Worm (Caenorhabditis elegans) whole organism, L3 larva: Measurements from ENCODE around the gene F42F12.4.
"Not testable (repeated sequence)": the region's sequence is repeated elsewhere in the genome, so short reads cannot be mapped to it uniquely, and the experiment has no call there.

Source experiments
- ZK546.5 ChIP-seq: sonication (generic microtip); optimal IDR thresholded peaks from 2 replicates; lab custom pipeline; 2017; ENCODE audit warnings: missing biosample characterization, missing genetic modification characterization
- aly-2 ChIP-seq: fragments of 150-350 bp; optimal IDR thresholded peaks from 2 replicates; lab custom pipeline; 2014; ENCODE audit warnings: missing biosample characterization, missing genetic modification characterization
- ama-1 ChIP-seq: fragments of 150-350 bp; optimal IDR thresholded peaks from 2 replicates; lab custom pipeline; 2018
- ceh-28 ChIP-seq: fragments of 150-350 bp; optimal IDR thresholded peaks from 2 replicates; lab custom pipeline; 2014; ENCODE audit warnings: missing biosample characterization, missing genetic modification reagents, missing genetic modification characterization
- ceh-82 ChIP-seq: fragments of 150-350 bp; optimal IDR thresholded peaks from 2 replicates; lab custom pipeline; 2014; ENCODE audit warnings: missing biosample characterization, missing genetic modification characterization
- ceh-9 ChIP-seq: sonication (generic microtip); optimal IDR thresholded peaks from 2 replicates; lab custom pipeline; 2018; ENCODE audit warnings: missing biosample characterization, missing genetic modification characterization
- daf-12 ChIP-seq: fragments of 150-350 bp; optimal IDR thresholded peaks from 2 replicates; lab custom pipeline; 2014; ENCODE audit warnings: missing biosample characterization, missing genetic modification reagents, missing genetic modification characterization
- elt-1 ChIP-seq: fragments of 150-350 bp; optimal IDR thresholded peaks from 2 replicates; lab custom pipeline; 2014; ENCODE audit warnings: missing biosample characterization, missing genetic modification characterization
- fkh-2 ChIP-seq: fragments of 150-350 bp; optimal IDR thresholded peaks from 2 replicates; lab custom pipeline; 2014; ENCODE audit warnings: missing biosample characterization, missing genetic modification reagents, missing genetic modification characterization
- fos-1 ChIP-seq: fragments of 150-350 bp; optimal IDR thresholded peaks from 2 replicates; lab custom pipeline; 2014; ENCODE audit warnings: missing biosample characterization, missing genetic modification characterization
- jun-1 ChIP-seq: fragments of 150-350 bp; optimal IDR thresholded peaks from 2 replicates; lab custom pipeline; 2014; ENCODE audit warnings: missing biosample characterization, missing genetic modification reagents, missing genetic modification characterization
- lsy-12 ChIP-seq: sonication (generic microtip); optimal IDR thresholded peaks from 2 replicates; lab custom pipeline; 2016; ENCODE audit warnings: mild to moderate bottlenecking, missing genetic modification characterization, missing compliant biosample characterization
- mdl-1 ChIP-seq: fragments of 150-350 bp; optimal IDR thresholded peaks from 2 replicates; lab custom pipeline; 2014; ENCODE audit warnings: missing biosample characterization, missing genetic modification characterization
- mml-1 ChIP-seq: fragments of 150-350 bp; sonication (generic microtip); optimal IDR thresholded peaks from 3 replicates; lab custom pipeline; 2014; ENCODE audit warnings: missing biosample characterization, missing genetic modification characterization
- nhr-12 ChIP-seq: fragments of 150-350 bp; optimal IDR thresholded peaks from 2 replicates; lab custom pipeline; 2014; ENCODE audit warnings: missing biosample characterization, missing genetic modification characterization
- nhr-25 ChIP-seq: sonication (generic microtip); optimal IDR thresholded peaks from 2 replicates; lab custom pipeline; 2017; ENCODE audit warnings: missing biosample characterization, missing genetic modification characterization
- nhr-67 ChIP-seq: fragments of 150-350 bp; optimal IDR thresholded peaks from 2 replicates; lab custom pipeline; 2014; ENCODE audit warnings: missing biosample characterization, missing genetic modification characterization
- nhr-76 ChIP-seq: fragments of 150-350 bp; sonication (generic microtip); optimal IDR thresholded peaks from 5 replicates; lab custom pipeline; 2014; ENCODE audit warnings: missing biosample characterization, missing genetic modification characterization
- tbx-2 ChIP-seq: sonication (generic microtip); optimal IDR thresholded peaks from 2 replicates; lab custom pipeline; 2016; ENCODE audit warnings: mild to moderate bottlenecking, missing genetic modification characterization, missing compliant biosample characterization
- unc-39 ChIP-seq: sonication (generic microtip); optimal IDR thresholded peaks from 4 replicates; lab custom pipeline; 2017; ENCODE audit warnings: missing biosample characterization, missing genetic modification characterization
- zag-1 ChIP-seq: fragments of 150-350 bp; optimal IDR thresholded peaks from 2 replicates; lab custom pipeline; 2014; ENCODE audit warnings: missing biosample characterization, missing genetic modification characterization
- ztf-11 ChIP-seq: fragments of 150-350 bp; optimal IDR thresholded peaks from 2 replicates; lab custom pipeline; 2014; ENCODE audit warnings: missing biosample characterization, missing genetic modification characterization
- ztf-4 ChIP-seq: fragments of 150-350 bp; optimal IDR thresholded peaks from 2 replicates; lab custom pipeline; 2014; ENCODE audit warnings: missing biosample characterization, missing genetic modification characterization

Gene F42F12.4

DNA sequence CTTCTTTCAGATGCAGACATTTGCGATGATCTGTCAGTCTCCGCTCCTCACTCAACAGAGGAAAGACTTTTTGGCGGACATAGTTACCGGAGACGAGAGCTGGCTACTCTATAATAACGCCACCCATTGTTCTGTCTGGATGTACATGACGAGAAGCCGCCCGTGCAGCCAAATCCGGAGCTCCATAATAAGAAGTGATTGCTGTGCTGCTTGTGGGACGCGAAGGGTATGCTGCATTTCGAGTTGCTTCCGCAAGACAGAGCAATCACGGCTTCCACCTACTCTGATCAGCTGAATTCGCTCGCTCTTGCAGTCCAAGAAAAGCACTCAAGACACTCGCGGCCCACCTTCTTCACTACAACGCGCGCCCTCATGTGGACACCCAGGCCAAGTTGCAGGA is 39.0 kb downstream of the F42F12.4 start:
- TF ChIP-seq ceh-28 (no peak), elt-1 (tag; lab: Kevin White, UChicago) (no peak), nhr-76 (tag; lab: Kevin White, UChicago) (no peak), nhr-25 (tag; lab: Kevin White, UChicago) (no peak), unc-39 (no peak), lsy-12 (tag; lab: Kevin White, UChicago) (no peak), nhr-12 (tag; lab: Kevin White, UChicago) (no peak), ceh-9 (no peak), fos-1 (tag; lab: Kevin White, UChicago) (no peak)

DNA sequence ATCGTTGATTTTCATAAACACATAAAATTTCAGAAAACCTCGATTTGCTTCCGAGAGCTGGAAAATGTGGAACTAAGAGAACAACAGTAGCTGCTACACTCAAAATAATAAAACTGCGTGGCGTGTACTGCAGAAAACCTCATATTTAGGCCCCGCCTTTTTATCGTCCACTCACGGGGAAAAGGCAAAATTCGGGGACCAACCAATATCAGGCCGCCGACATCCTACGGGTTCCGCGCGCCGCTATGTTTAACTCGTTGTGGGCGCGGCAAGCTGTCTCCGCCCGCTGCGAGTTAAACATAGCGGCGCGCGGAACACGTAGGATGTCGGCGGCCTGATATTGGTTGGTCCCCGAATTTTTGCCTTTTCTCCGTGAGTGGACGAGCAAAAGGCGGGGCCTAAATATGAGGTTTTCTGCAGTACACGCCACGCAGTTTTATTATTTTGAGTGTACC is 44.7 kb downstream of the F42F12.4 start, which contains the start of gene F17A2.16:
F17A2.16 (plus strand) TSS at position 405 of the 455 bp plus-strand sequence.
- not testable (repeated sequence) for TF ChIP-seq fos-1 (tag; lab: Kevin White, UChicago); ZK546.5 (tag; lab: Kevin White, UChicago); zag-1
- TF ChIP-seq, all 47 proteins: peak for 0; not testable (repeated sequence) for 47

DNA sequence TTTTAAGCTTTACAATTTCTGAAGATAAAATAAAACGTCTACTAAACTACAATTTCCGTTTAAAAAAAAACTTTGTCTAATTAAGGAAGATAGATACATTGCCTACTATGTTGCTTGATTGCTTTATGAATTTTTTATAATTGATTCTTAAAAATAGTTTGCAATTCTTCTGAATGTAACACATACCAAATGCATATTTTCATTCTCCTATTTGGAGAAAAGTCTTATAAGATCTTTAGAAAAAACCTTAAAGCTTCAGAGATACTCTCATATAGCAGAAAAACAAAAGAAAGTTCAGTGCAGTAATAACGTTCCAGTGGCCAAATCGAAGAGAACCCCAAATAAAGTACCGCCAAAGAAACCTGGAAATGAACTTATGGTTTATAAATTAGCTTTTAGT is 46.2 kb downstream of the F42F12.4 start, which contains the start of gene phf-32:
phf-32 (plus strand) TSS at position 301 of the 400 bp plus-strand sequence.
- TF ChIP-seq ama-1 (lab: Kevin White, UChicago) (no peak), nhr-67 (tag; lab: Kevin White, UChicago) (no peak), mml-1 (tag; lab: Kevin White, UChicago) (no peak), mdl-1 (tag; lab: Kevin White, UChicago) (no peak), ztf-11 (tag; lab: Kevin White, UChicago) (no peak), ztf-4 (tag; lab: Kevin White, UChicago) (no peak), nhr-12 (tag; lab: Kevin White, UChicago) (no peak), fkh-2 (no peak), fos-1 (tag; lab: Kevin White, UChicago) (no peak)

DNA sequence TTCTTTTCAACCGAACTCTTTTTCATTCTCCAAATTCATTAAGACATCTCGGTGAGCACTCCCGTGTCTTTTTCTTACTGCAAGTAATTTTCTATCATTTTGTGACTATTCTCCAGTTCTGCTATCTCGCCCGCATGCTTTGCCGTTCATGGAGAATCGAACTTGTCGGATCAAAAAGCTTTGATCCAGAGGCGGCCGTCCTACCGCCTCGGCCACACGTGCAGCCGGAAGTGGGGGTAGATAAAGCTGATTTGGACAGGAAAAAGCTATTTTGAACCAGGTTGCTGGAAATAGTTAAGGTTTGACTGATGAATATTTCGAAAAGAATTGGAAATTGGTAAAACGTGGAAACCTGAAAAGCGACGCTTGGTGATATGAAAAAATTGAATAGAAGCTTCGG is 48.5 kb downstream of the F42F12.4 start:
- TF ChIP-seq ceh-28, result no peak
- no peak for TF ChIP-seq aly-2 (tag; lab: Kevin White, UChicago)
- no peak for TF ChIP-seq tbx-2
- TF ChIP-seq lsy-12 (tag; lab: Kevin White, UChicago), result no peak
- no peak for TF ChIP-seq unc-39
- TF ChIP-seq daf-12 (tag; lab: Kevin White, UChicago), result no peak
- TF ChIP-seq ceh-82, result no peak

DNA sequence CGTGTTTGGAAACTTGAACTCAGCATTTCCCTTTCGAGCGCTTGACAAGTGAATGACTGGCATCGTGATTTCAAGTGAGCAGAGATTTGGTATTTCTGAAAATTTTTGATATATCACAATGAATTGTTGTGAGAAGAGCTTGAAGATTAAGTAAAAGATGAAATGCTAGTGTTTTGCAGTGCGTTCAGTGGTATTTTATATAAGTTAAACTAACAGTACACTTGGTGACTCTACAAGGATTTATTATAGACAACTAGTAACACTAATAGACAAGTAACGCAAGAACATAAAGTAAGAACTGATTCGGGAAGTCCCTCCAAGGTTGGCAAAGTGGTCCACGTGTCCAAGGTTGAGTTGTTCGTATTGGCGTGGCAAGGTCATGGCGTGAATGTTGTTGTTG is 50.0 kb downstream of the F42F12.4 start, which contains the start of gene dot-1.3:
dot-1.3 (minus strand) TSS at position 101 of the 400 bp plus-strand sequence.
- not testable (repeated sequence) for TF ChIP-seq jun-1 (tag; lab: Kevin White, UChicago); mdl-1 (tag; lab: Kevin White, UChicago); tbx-2
